Worm (Caenorhabditis elegans) whole organism, L1 larva: Measurements from ENCODE around the gene athp-1.

Source experiments
- C16A3.4 ChIP-seq: fragments of 150-350 bp; optimal IDR thresholded peaks from 2 replicates; lab custom pipeline; 2014; ENCODE audit warnings: missing biosample characterization, missing genetic modification characterization
- F16B12.6 ChIP-seq: fragments of 150-350 bp; optimal IDR thresholded peaks from 2 replicates; lab custom pipeline; 2014; ENCODE audit warnings: missing biosample characterization, missing genetic modification characterization
- Y116A8C.19 ChIP-seq: sonication (generic microtip); optimal IDR thresholded peaks from 2 replicates; lab custom pipeline; 2016; ENCODE audit warnings: missing compliant biosample characterization, missing genetic modification characterization, borderline replicate concordance
- alr-1 ChIP-seq: fragments of 200-800 bp; sonication (Bioruptor generic); optimal IDR thresholded peaks from 2 replicates; lab custom pipeline; 2018; ENCODE audit warnings: borderline replicate concordance, mild to moderate bottlenecking, missing genetic modification characterization, missing compliant biosample characterization
- blmp-1 ChIP-seq: fragments of 150-350 bp; optimal IDR thresholded peaks from 2 replicates; lab custom pipeline; 2014; ENCODE audit warnings: missing biosample characterization, missing genetic modification characterization
- ceh-88 ChIP-seq: fragments of 200-800 bp; sonication (Bioruptor generic); IDR thresholded peaks from 2 replicates; pipeline ENCODE4 v1.3.6; 2022; ENCODE audit warnings: missing genetic modification characterization, missing compliant biosample characterization
- dsc-1 ChIP-seq: sonication (generic microtip); optimal IDR thresholded peaks from 2 replicates; lab custom pipeline; 2016; ENCODE audit warnings: mild to moderate bottlenecking, missing genetic modification characterization, missing compliant biosample characterization
- efl-1 ChIP-seq, 4 experiments: fragments of 150-350 bp; optimal IDR thresholded peaks in 3 of 4; peaks in 1 of 4; 1 replicate in 1 of 4; 2 replicates in 3 of 4; lab custom pipeline; 2014; ENCODE audit warnings: missing biosample characterization in 2 of 4, missing genetic modification characterization in 2 of 4, missing genetic modification reagents in 2 of 4
- egl-27 ChIP-seq, 2 experiments: fragments of 150-350 bp in 1 of 2; sonication (generic microtip); optimal IDR thresholded peaks; 3 replicates each; lab custom pipeline; 2017 to 2018; ENCODE audit warnings: missing biosample characterization in 2 of 2, missing genetic modification characterization in 2 of 2, missing genetic modification reagents in 2 of 2
- elt-3 ChIP-seq, 6 experiments: fragments of 150-350 bp in 1 of 6; sonication (generic microtip); optimal IDR thresholded peaks; 2 replicates each; lab custom pipeline; 2017 to 2018; ENCODE audit warnings: missing biosample characterization in 6 of 6, missing genetic modification characterization in 6 of 6, inconsistent platforms in 1 of 6
- irx-1 ChIP-seq: sonication (generic microtip); optimal IDR thresholded peaks from 2 replicates; lab custom pipeline; 2016; ENCODE audit warnings: missing genetic modification characterization, missing compliant biosample characterization
- lin-14 ChIP-seq: fragments of 200-800 bp; sonication (Bioruptor generic); optimal IDR thresholded peaks from 2 replicates; lab custom pipeline; 2018; ENCODE audit warnings: mild to moderate bottlenecking, missing genetic modification characterization, moderate library complexity, missing compliant biosample characterization
- lin-15B ChIP-seq: fragments of 150-350 bp; sonication (generic microtip); optimal IDR thresholded peaks from 3 replicates; lab custom pipeline; 2014; ENCODE audit warnings: missing biosample characterization, missing genetic modification characterization
- lin-39 ChIP-seq: fragments of 150-350 bp; optimal IDR thresholded peaks from 2 replicates; lab custom pipeline; 2014; ENCODE audit warnings: missing biosample characterization, missing genetic modification reagents, missing genetic modification characterization
- mab-9 ChIP-seq: fragments of 200-800 bp; sonication (Bioruptor generic); IDR thresholded peaks from 2 replicates; pipeline ENCODE4 v1.3.6; 2022; ENCODE audit warnings: missing genetic modification reagents, missing genetic modification characterization, missing compliant biosample characterization
- mef-2 ChIP-seq: fragments of 150-350 bp; optimal IDR thresholded peaks from 2 replicates; lab custom pipeline; 2014; ENCODE audit warnings: missing biosample characterization, missing genetic modification characterization
- nhr-11 ChIP-seq: fragments of 150-350 bp; optimal IDR thresholded peaks from 2 replicates; lab custom pipeline; 2014; ENCODE audit warnings: missing biosample characterization, missing genetic modification characterization
- nhr-12 ChIP-seq: sonication (generic microtip); optimal IDR thresholded peaks from 2 replicates; lab custom pipeline; 2017; ENCODE audit warnings: missing biosample characterization, missing genetic modification characterization
- nhr-47 ChIP-seq: sonication (generic microtip); optimal IDR thresholded peaks from 2 replicates; lab custom pipeline; 2016; ENCODE audit warnings: mild to moderate bottlenecking, missing genetic modification characterization, moderate library complexity, missing compliant biosample characterization
- nhr-77 ChIP-seq: fragments of 150-350 bp; optimal IDR thresholded peaks from 2 replicates; lab custom pipeline; 2014; ENCODE audit warnings: missing biosample characterization, missing genetic modification characterization
- pag-3 ChIP-seq: sonication (generic microtip); optimal IDR thresholded peaks from 2 replicates; lab custom pipeline; 2017; ENCODE audit warnings: missing genetic modification characterization, mild to moderate bottlenecking, missing compliant biosample characterization, antibody characterized with exemption, borderline replicate concordance; ENCODE audit not compliant: insufficient read depth
- pqm-1 ChIP-seq: sonication (generic microtip); optimal IDR thresholded peaks from 3 replicates; lab custom pipeline; 2017; ENCODE audit warnings: missing biosample characterization, missing genetic modification characterization
- rnt-1 ChIP-seq: sonication (generic microtip); optimal IDR thresholded peaks from 2 replicates; lab custom pipeline; 2016; ENCODE audit warnings: mild to moderate bottlenecking, missing genetic modification characterization, moderate library complexity, missing compliant biosample characterization
- skn-1 ChIP-seq: fragments of 150-350 bp; optimal IDR thresholded peaks from 2 replicates; lab custom pipeline; 2014; ENCODE audit warnings: missing biosample characterization, missing genetic modification characterization
- snpc-4 ChIP-seq: fragments of 150-350 bp; optimal IDR thresholded peaks from 2 replicates; lab custom pipeline; 2014; ENCODE audit warnings: missing biosample characterization, missing genetic modification characterization
- snu-23 ChIP-seq: sonication (generic microtip); optimal IDR thresholded peaks from 2 replicates; lab custom pipeline; 2016; ENCODE audit warnings: missing genetic modification characterization, missing compliant biosample characterization
- sox-4 ChIP-seq: sonication (generic microtip); optimal IDR thresholded peaks from 2 replicates; lab custom pipeline; 2016; ENCODE audit warnings: missing genetic modification characterization, missing compliant biosample characterization
- sup-37 ChIP-seq: fragments of 200-800 bp; sonication (Bioruptor generic); optimal IDR thresholded peaks from 2 replicates; lab custom pipeline; 2018; ENCODE audit warnings: mild to moderate bottlenecking, missing genetic modification characterization, missing compliant biosample characterization
- tbx-2 ChIP-seq: sonication (generic microtip); optimal IDR thresholded peaks from 2 replicates; lab custom pipeline; 2016; ENCODE audit warnings: missing genetic modification characterization, missing compliant biosample characterization
- tlp-1 ChIP-seq: fragments of 150-350 bp; optimal IDR thresholded peaks from 2 replicates; lab custom pipeline; 2014; ENCODE audit warnings: missing biosample characterization, missing genetic modification characterization
- unc-62 ChIP-seq: fragments of 150-350 bp; optimal IDR thresholded peaks from 2 replicates; lab custom pipeline; 2014; ENCODE audit warnings: missing biosample characterization, missing genetic modification reagents, missing genetic modification characterization
- unc-98 ChIP-seq: fragments of 200-800 bp; sonication (Bioruptor generic); IDR thresholded peaks from 2 replicates; pipeline ENCODE4 v1.3.6; 2022; ENCODE audit warnings: missing genetic modification characterization, missing compliant biosample characterization
- zag-1 ChIP-seq: fragments of 150-350 bp; optimal IDR thresholded peaks from 2 replicates; lab custom pipeline; 2014; ENCODE audit warnings: missing biosample characterization, missing genetic modification characterization
- ztf-4 ChIP-seq: fragments of 150-350 bp; optimal IDR thresholded peaks from 2 replicates; lab custom pipeline; 2014; ENCODE audit warnings: missing biosample characterization, missing genetic modification characterization

athp-1 gene

ce11 chrIII:10909166-10909565, 27.6 kb downstream of the athp-1 start:
- no peak for TF ChIP-seq efl-1 (optimal IDR thresholded peaks at IDR 0.05; lab: Kevin White, UChicago)
- TF ChIP-seq efl-1 (GFP tag; optimal IDR thresholded peaks at IDR 0.05 in 1 of 2; lab: Kevin White, UChicago) = peak in 1 of 2 experiments; percentile 94
- TF ChIP-seq blmp-1 (tag; lab: Kevin White, UChicago) = no peak
- TF ChIP-seq lin-15B (tag; lab: Kevin White, UChicago) = no peak
- TF ChIP-seq pag-3 (tag; lab: Kevin White, UChicago) = no peak
- TF ChIP-seq mef-2 = no peak

- no peak for TF ChIP-seq ztf-4
- TF ChIP-seq blmp-1 (tag; lab: Kevin White, UChicago) = peak; percentile 57
- TF ChIP-seq, all 84 proteins: peak for 1
These were observed 29.6 kb downstream of the athp-1 start, which contains the start of gene cut-6 for ce11 chrIII:10911160-10911559. TSS of gene cut-6 (plus strand) at chrIII:10911460.

- TF ChIP-seq unc-62 (GFP tag; lab: Kevin White, UChicago) (no peak), egl-27 (tag; optimal IDR thresholded peaks at IDR 0.05; lab: Kevin White, UChicago) (no peak), rnt-1 (tag; lab: Kevin White, UChicago) (no peak), mef-2 (no peak), sup-37 (GFP tag; lab: Kevin White, UChicago) (no peak), C16A3.4 (no peak), blmp-1 (tag; lab: Kevin White, UChicago) (no peak), alr-1 (tag; lab: Kevin White, UChicago) (no peak), F16B12.6 (no peak), tbx-2 (no peak), snpc-4 (tag; lab: Kevin White, UChicago) (no peak), irx-1 (no peak), mab-9 (GFP tag; lab: Robert Waterston, UW) (no peak), unc-98 (GFP tag; lab: Robert Waterston, UW) (no peak)
These were observed 33.4 kb downstream of the athp-1 start for ce11 chrIII:10914971-10915370.

ce11 chrIII:10920044-10920443, 38.5 kb downstream of the athp-1 start, which contains the start of gene vab-7:
TSS of gene vab-7 (plus strand) at chrIII:10920344.
- TF ChIP-seq nhr-12 (tag; lab: Kevin White, UChicago) (no peak), tlp-1 (tag; lab: Kevin White, UChicago) (no peak), sup-37 (GFP tag; lab: Kevin White, UChicago) (no peak), mab-9 (GFP tag; lab: Robert Waterston, UW) (no peak), sox-4 (tag; lab: Kevin White, UChicago) (no peak), blmp-1 (tag; lab: Kevin White, UChicago) (no peak), ztf-4 (no peak), zag-1 (no peak), lin-14 (no peak)

- TF ChIP-seq F16B12.6 = no peak
- TF ChIP-seq dsc-1 = no peak
- TF ChIP-seq efl-1 (optimal IDR thresholded peaks at IDR 0.05; lab: Kevin White, UChicago) = no peak
- peak in 1 of 2 experiments; percentile 87 for TF ChIP-seq efl-1 (GFP tag; optimal IDR thresholded peaks at IDR 0.05 in 1 of 2; lab: Kevin White, UChicago)
- TF ChIP-seq nhr-47 (tag; lab: Kevin White, UChicago) = no peak
- no peak for TF ChIP-seq lin-39 (tag; lab: Kevin White, UChicago)
- no peak for TF ChIP-seq ceh-88
- no peak for TF ChIP-seq nhr-77 (tag; lab: Kevin White, UChicago)
These were observed 39.9 kb downstream of the athp-1 start for ce11 chrIII:10921474-10921873.

ce11 chrIII:10923539-10923938, 42.0 kb downstream of the athp-1 start:
- TF ChIP-seq snu-23 (no peak), ceh-88 (no peak), sox-4 (tag; lab: Kevin White, UChicago) (no peak), Y116A8C.19 (tag; lab: Kevin White, UChicago) (no peak), rnt-1 (tag; lab: Kevin White, UChicago) (no peak), nhr-11 (tag; lab: Kevin White, UChicago) (no peak), skn-1 (tag; lab: Kevin White, UChicago) (no peak), pqm-1 (tag; lab: Kevin White, UChicago) (no peak), elt-3 (tag; optimal IDR thresholded peaks at IDR 0.05; lab: Kevin White, UChicago) (no peak)
- TF ChIP-seq, all 84 proteins: peak for 0
